Fruit fly (Drosophila melanogaster): ENCODE measurements around the gene kar.

kar gene

DNA sequence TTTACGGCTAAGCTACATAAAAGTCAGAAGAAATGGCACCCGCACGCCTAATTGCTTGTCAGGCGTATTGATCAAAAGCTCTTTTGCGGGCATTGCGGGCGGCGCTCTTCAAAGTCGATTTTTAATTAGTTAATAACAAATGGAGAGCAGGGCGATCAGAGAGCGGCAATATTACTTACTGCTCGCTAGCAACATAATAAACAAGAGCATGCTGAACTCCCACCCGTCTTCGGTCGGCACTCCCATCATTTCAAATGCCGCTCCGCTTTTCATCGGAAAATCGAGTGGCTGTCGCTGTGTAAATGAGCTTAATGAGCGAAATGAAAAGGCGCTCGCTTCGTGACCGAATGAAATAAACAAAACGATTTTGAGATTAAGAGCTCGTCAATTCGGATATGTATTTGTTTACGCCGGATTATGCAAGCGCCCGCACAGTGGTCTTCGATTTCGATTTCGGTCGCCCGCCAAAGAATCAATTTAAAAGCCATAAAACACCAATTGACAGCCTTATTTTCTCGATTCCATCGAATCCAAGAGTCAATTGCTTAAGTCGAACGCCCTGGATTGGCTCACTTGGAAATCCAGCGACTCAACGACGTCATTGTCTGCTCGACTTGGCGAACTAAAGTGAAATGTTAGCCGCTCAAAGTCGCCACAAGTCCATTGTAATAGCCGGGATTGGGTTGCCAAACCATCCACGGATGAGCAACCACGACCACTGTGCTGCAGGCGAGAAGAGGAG, 35.5 kb downstream of the kar start (continued):
- TF ChIP-seq CG17829 (tag; optimal IDR thresholded peaks at IDR 0.05), result peak; percentile 65
- peak; percentile 81 for TF ChIP-seq CG10654 (GFP tag; optimal IDR thresholded peaks at IDR 0.05)
- peak; percentile 81 for TF ChIP-seq CG11093 (GFP tag; IDR thresholded peaks at IDR 0.05)
- TF ChIP-seq wor (GFP tag; IDR thresholded peaks at IDR 0.05), result peak; percentile 92
- no peak for TF ChIP-seq Dp (GFP tag; optimal IDR thresholded peaks at IDR 0.05)
- TF ChIP-seq CG16863 (GFP tag; optimal IDR thresholded peaks at IDR 0.05), result peak; percentile 84
- TF ChIP-seq C15 (GFP tag; IDR thresholded peaks at IDR 0.05), result no peak
- TF ChIP-seq HLH4C (GFP tag; IDR thresholded peaks at IDR 0.05; ENCODE audit: partially characterized antibody), result no peak; the same call in 2 of the 3 replicates
- peak; percentile 61; the same call in 1 of the 2 replicates for TF ChIP-seq ham (GFP tag; IDR thresholded peaks at IDR 0.05)
- TF ChIP-seq CG12104 (GFP tag; optimal IDR thresholded peaks at IDR 0.05), result peak; percentile 61
- no peak for TF ChIP-seq CG2129 (GFP tag; IDR thresholded peaks at IDR 0.05; ENCODE audit: partially characterized antibody)
- TF ChIP-seq pho (GFP tag; optimal IDR thresholded peaks at IDR 0.05), result peak; percentile 55
- 0 out of 2 replicates have a peak, but pooled peaks have one; percentile 18 for TF ChIP-seq nerfin-2 (GFP tag; IDR thresholded peaks at IDR 0.05; ENCODE audit: partially characterized antibody)
- peak; percentile 4 for TF ChIP-seq CG6765 (GFP tag; optimal IDR thresholded peaks at IDR 0.05)
- TF ChIP-seq CG2875 (GFP tag; optimal IDR thresholded peaks at IDR 0.05), result peak; percentile 70
- TF ChIP-seq Hmr (GFP tag; optimal IDR thresholded peaks at IDR 0.05), result peak; percentile 69
- peak; percentile 83 for TF ChIP-seq HHEX (GFP tag; optimal IDR thresholded peaks at IDR 0.05)
- TF ChIP-seq gsb (GFP tag; IDR thresholded peaks at IDR 0.05), result peak; percentile 70
- peak; percentile 65 for TF ChIP-seq CG6254 (GFP tag; optimal IDR thresholded peaks at IDR 0.05)
- TF ChIP-seq CG12744 (GFP tag; optimal IDR thresholded peaks at IDR 0.05), result peak; percentile 65
- peak; percentile 81 for TF ChIP-seq CG3281 (GFP tag; optimal IDR thresholded peaks at IDR 0.05)
- TF ChIP-seq CG2120 (GFP tag; optimal IDR thresholded peaks at IDR 0.05), result peak; percentile 79
- TF ChIP-seq Dbx (GFP tag; IDR thresholded peaks at IDR 0.05), result peak; percentile 74; the same call in 2 of the 3 replicates
- TF ChIP-seq CG14441 (GFP tag; IDR thresholded peaks at IDR 0.05), result peak; percentile 87
- peak; percentile 78 for TF ChIP-seq pb (GFP tag; optimal IDR thresholded peaks at IDR 0.05)
- 0 out of 3 replicates have a peak, but pooled peaks have one; percentile 57 for TF ChIP-seq CG3726 (GFP tag; IDR thresholded peaks at IDR 0.05)
- TF ChIP-seq CG18011 (GFP tag; optimal IDR thresholded peaks at IDR 0.05), result peak; percentile 60
- TF ChIP-seq CG10209 (GFP tag; optimal IDR thresholded peaks at IDR 0.05), result peak; percentile 86
- peak; percentile 3 for TF ChIP-seq Hand (GFP tag; optimal IDR thresholded peaks at IDR 0.05)
- TF ChIP-seq chif (GFP tag; optimal IDR thresholded peaks at IDR 0.05), result peak; percentile 75 to 77
- peak; percentile 61 for TF ChIP-seq CG3163 (GFP tag; optimal IDR thresholded peaks at IDR 0.05)
- peak; percentile 13 for TF ChIP-seq CG17802 (tag; optimal IDR thresholded peaks at IDR 0.05)
- no peak for TF ChIP-seq Neu2 (GFP tag; optimal IDR thresholded peaks at IDR 0.05; ENCODE audit: borderline replicate concordance)
- TF ChIP-seq danr (GFP tag; IDR thresholded peaks at IDR 0.05), result peak; percentile 80
- peak; percentile 81 to 99 for TF ChIP-seq Pdp1 (GFP tag; optimal IDR thresholded peaks at IDR 0.05)
- peak; percentile 73 for TF ChIP-seq Chrac-16 (GFP tag; optimal IDR thresholded peaks at IDR 0.05)
- no peak for TF ChIP-seq CG15479 (GFP tag; optimal IDR thresholded peaks at IDR 0.05)
- TF ChIP-seq Xrp1 (GFP tag; IDR thresholded peaks at IDR 0.05), result peak; percentile 64
- TF ChIP-seq corto (GFP tag; optimal IDR thresholded peaks at IDR 0.05), result no peak
- peak; percentile 77 for TF ChIP-seq CG13624 (GFP tag; optimal IDR thresholded peaks at IDR 0.05)
- TF ChIP-seq hth (optimal IDR thresholded peaks at IDR 0.05), result no peak
- peak; percentile 74 for TF ChIP-seq E2f1 (GFP tag; IDR thresholded peaks at IDR 0.05)
- TF ChIP-seq Gsc (GFP tag; IDR thresholded peaks at IDR 0.05), result peak; percentile 78
- peak; percentile 38 for TF ChIP-seq CG3995 (GFP tag; optimal IDR thresholded peaks at IDR 0.05)
- TF ChIP-seq CG33557 (GFP tag; optimal IDR thresholded peaks at IDR 0.05), result no peak
- peak; percentile 56 for TF ChIP-seq CrebB (tag; optimal IDR thresholded peaks at IDR 0.05)
- TF ChIP-seq CkIIα-i1 (GFP tag; IDR thresholded peaks at IDR 0.05), result no peak
- peak; percentile 84; the same call in 2 of the 3 replicates for TF ChIP-seq so (GFP tag; IDR thresholded peaks at IDR 0.05)
- peak; percentile 75 for TF ChIP-seq CG10979 (tag; optimal IDR thresholded peaks at IDR 0.05)
